Worm (Caenorhabditis elegans) whole organism, late embryonic: ENCODE measurements around the gene T05C7.7.

Experiments used
- K02D7.2 ChIP-seq: sonication (generic microtip); optimal IDR thresholded peaks from 2 replicates; lab custom pipeline; 2017; ENCODE audit warnings: mild to moderate bottlenecking, missing genetic modification characterization, missing compliant biosample characterization
- ceh-14 ChIP-seq: sonication (generic microtip); optimal IDR thresholded peaks from 2 replicates; lab custom pipeline; 2016; ENCODE audit warnings: missing genotype, missing genetic modification characterization, missing compliant biosample characterization
- ceh-2 ChIP-seq: sonication (generic microtip); optimal IDR thresholded peaks from 2 replicates; lab custom pipeline; 2016; ENCODE audit warnings: missing genotype, missing genetic modification characterization, missing compliant biosample characterization
- ceh-22 ChIP-seq: sonication (generic microtip); optimal IDR thresholded peaks from 2 replicates; lab custom pipeline; 2017; ENCODE audit warnings: missing biosample characterization, missing genetic modification characterization
- ceh-48 ChIP-seq: sonication (generic microtip); optimal IDR thresholded peaks from 2 replicates; lab custom pipeline; 2016; ENCODE audit warnings: missing genetic modification characterization, inconsistent platforms, missing compliant biosample characterization
- hlh-6 ChIP-seq: sonication (generic microtip); optimal IDR thresholded peaks from 2 replicates; lab custom pipeline; 2016; ENCODE audit warnings: missing genotype, missing genetic modification characterization, missing compliant biosample characterization
- lim-6 ChIP-seq: sonication (generic microtip); optimal IDR thresholded peaks from 2 replicates; lab custom pipeline; 2016; ENCODE audit warnings: missing genetic modification characterization, missing compliant biosample characterization
- nfya-1 ChIP-seq: sonication (generic microtip); optimal IDR thresholded peaks from 2 replicates; lab custom pipeline; 2017; ENCODE audit warnings: missing genetic modification characterization, mild to moderate bottlenecking, missing compliant biosample characterization, antibody characterized with exemption, moderate library complexity
- nhr-11 ChIP-seq: fragments of 150-350 bp; optimal IDR thresholded peaks from 2 replicates; lab custom pipeline; 2014; ENCODE audit warnings: missing biosample characterization, missing genetic modification characterization
- nhr-232 ChIP-seq: sonication (generic microtip); optimal IDR thresholded peaks from 2 replicates; lab custom pipeline; 2016; ENCODE audit warnings: missing genetic modification characterization, missing compliant biosample characterization
- pag-3 ChIP-seq: sonication (generic microtip); optimal IDR thresholded peaks from 2 replicates; lab custom pipeline; 2016; ENCODE audit warnings: missing compliant biosample characterization, missing genetic modification characterization, borderline replicate concordance
- ref-2 ChIP-seq: sonication (generic microtip); optimal IDR thresholded peaks from 2 replicates; lab custom pipeline; 2016; ENCODE audit warnings: missing genetic modification characterization, missing compliant biosample characterization
- tbx-2 ChIP-seq: sonication (generic microtip); optimal IDR thresholded peaks from 2 replicates; lab custom pipeline; 2016; ENCODE audit warnings: missing genetic modification characterization, missing compliant biosample characterization

DNA sequence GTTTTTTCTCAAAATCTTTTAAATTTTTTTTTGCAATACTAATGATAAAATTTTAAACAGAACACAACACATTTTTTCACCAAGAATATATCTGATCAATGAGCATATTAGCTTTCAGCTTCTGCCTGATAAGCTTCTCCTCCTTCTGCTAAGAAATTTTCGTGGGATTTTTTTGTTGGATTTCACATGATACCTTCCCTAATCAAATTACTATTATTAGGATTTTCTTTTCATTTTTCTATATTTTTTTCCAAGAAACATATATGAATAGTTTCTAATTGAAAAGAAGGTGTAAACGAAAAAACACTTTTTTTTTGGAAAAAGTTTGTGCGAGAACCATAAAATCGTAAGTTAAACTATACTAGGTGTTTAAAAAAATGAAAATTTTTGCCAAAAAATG lies 11.6 kb downstream of the T05C7.7 start:
- TF ChIP-seq lim-6 (tag; lab: Kevin White, UChicago) (no peak), ceh-2 (tag; lab: Kevin White, UChicago) (no peak), hlh-6 (tag; lab: Kevin White, UChicago) (no peak), ceh-48 (tag; lab: Kevin White, UChicago) (no peak), nhr-11 (tag; lab: Kevin White, UChicago) (no peak), nhr-232 (no peak), ceh-14 (no peak), ref-2 (no peak), nfya-1 (tag; lab: Kevin White, UChicago) (no peak), tbx-2 (tag; lab: Kevin White, UChicago) (no peak), ceh-22 (tag; lab: Kevin White, UChicago) (no peak), pag-3 (no peak), K02D7.2 (no peak)
